Fruit fly (Drosophila melanogaster) whole organism: Measurements from ENCODE around the gene CG4960.

Source experiments
- CG8478 ChIP-seq: fragments of >200 bp; optimal IDR thresholded peaks from 2 replicates; lab custom pipeline; 2018; ENCODE audit warnings: inconsistent platforms
- Dll ChIP-seq: fragments of >200 bp; optimal IDR thresholded peaks from 2 replicates; lab custom pipeline; 2017
- EcR ChIP-seq, 2 experiments: fragments of >200 bp; optimal IDR thresholded peaks; 2 replicates each; lab custom pipeline; 2017; ENCODE audit warnings: missing biosample characterization in 2 of 2, missing genetic modification characterization in 2 of 2, missing genetic modification reagents in 2 of 2
- pan ChIP-seq: fragments of >200 bp; optimal IDR thresholded peaks from 2 replicates; lab custom pipeline; 2017
- psq ChIP-seq: fragments of >200 bp; optimal IDR thresholded peaks from 2 replicates; lab custom pipeline; 2017
- usp ChIP-seq: fragments of >200 bp; optimal IDR thresholded peaks from 2 replicates; lab custom pipeline; 2017; ENCODE audit warnings: missing biosample characterization, missing genetic modification characterization, mixed read lengths

The CG4960 gene

dm6 chr3R:25789355-25789754 is 2.3 kb upstream of the CG4960 start, which contains the start of gene CG31380:
Gene CG31380, minus strand, starts transcription at chr3R:25789455.
- TF ChIP-seq usp (GFP tag; lab: Kevin White, UChicago): no peak
- TF ChIP-seq Dll (lab: Kevin White, UChicago): no peak
- TF ChIP-seq pan (lab: Kevin White, UChicago): no peak
- no peak for TF ChIP-seq EcR (GFP tag; optimal IDR thresholded peaks at IDR 0.05; lab: Kevin White, UChicago)
- no peak for TF ChIP-seq CG8478 (lab: Kevin White, UChicago)
- TF ChIP-seq psq (lab: Kevin White, UChicago): no peak

- TF ChIP-seq CG8478 (lab: Kevin White, UChicago): no peak
- TF ChIP-seq pan (lab: Kevin White, UChicago): no peak
- no peak for TF ChIP-seq usp (GFP tag; lab: Kevin White, UChicago)
- no peak for TF ChIP-seq psq (lab: Kevin White, UChicago)
- TF ChIP-seq EcR (GFP tag; optimal IDR thresholded peaks at IDR 0.05; lab: Kevin White, UChicago): no peak
Measured at dm6 chr3R:25782855-25783424, 4.2 kb downstream of the CG4960 start.

dm6 chr3R:25778205-25778604 is 8.9 kb downstream of the CG4960 start, which contains the start of gene CG4956:
Gene CG4956, minus strand, starts transcription at chr3R:25778305.
- TF ChIP-seq usp (GFP tag; lab: Kevin White, UChicago): no peak
- no peak for TF ChIP-seq CG8478 (lab: Kevin White, UChicago)
- TF ChIP-seq psq (lab: Kevin White, UChicago): no peak
- TF ChIP-seq EcR (GFP tag; optimal IDR thresholded peaks at IDR 0.05; lab: Kevin White, UChicago): no peak
- TF ChIP-seq Dll (lab: Kevin White, UChicago): no peak
- TF ChIP-seq pan (lab: Kevin White, UChicago): no peak

dm6 chr3R:25777098-25777497 is 10.0 kb downstream of the CG4960 start, which contains the start of gene CG17195:
Gene CG17195, minus strand, starts transcription at chr3R:25777198.
- TF ChIP-seq psq (lab: Kevin White, UChicago) (no peak), EcR (GFP tag; optimal IDR thresholded peaks at IDR 0.05; lab: Kevin White, UChicago) (no peak), usp (GFP tag; lab: Kevin White, UChicago) (no peak), pan (lab: Kevin White, UChicago) (no peak), CG8478 (lab: Kevin White, UChicago) (no peak), Dll (lab: Kevin White, UChicago) (no peak)

- TF ChIP-seq psq (lab: Kevin White, UChicago): no peak
- TF ChIP-seq CG8478 (lab: Kevin White, UChicago): no peak
- TF ChIP-seq pan (lab: Kevin White, UChicago): no peak
- TF ChIP-seq usp (GFP tag; lab: Kevin White, UChicago): no peak
- no peak for TF ChIP-seq Dll (lab: Kevin White, UChicago)
- TF ChIP-seq EcR (GFP tag; optimal IDR thresholded peaks at IDR 0.05; lab: Kevin White, UChicago): no peak
Measured at dm6 chr3R:25776137-25776536, 11.0 kb downstream of the CG4960 start, which contains the start of gene CG17196. Gene CG17196, minus strand, starts transcription at chr3R:25776237.

- no peak for TF ChIP-seq CG8478 (lab: Kevin White, UChicago)
- TF ChIP-seq usp (GFP tag; lab: Kevin White, UChicago): no peak
- TF ChIP-seq EcR (GFP tag; optimal IDR thresholded peaks at IDR 0.05; lab: Kevin White, UChicago): no peak
- TF ChIP-seq psq (lab: Kevin White, UChicago): no peak
- TF ChIP-seq pan (lab: Kevin White, UChicago): no peak
- no peak for TF ChIP-seq Dll (lab: Kevin White, UChicago)
Measured at dm6 chr3R:25775269-25775668, 11.8 kb downstream of the CG4960 start, which contains the start of the genes CG17197 and CG17198. Gene CG17197, minus strand, starts transcription at chr3R:25775369. Gene CG17198, minus strand, starts transcription at chr3R:25775369.

dm6 chr3R:25763005-25763404 is 24.1 kb downstream of the CG4960 start, which contains the start of gene LpR1:
Gene LpR1, minus strand, starts transcription at chr3R:25763105.
- no peak for TF ChIP-seq usp (GFP tag; lab: Kevin White, UChicago)
- no peak for TF ChIP-seq psq (lab: Kevin White, UChicago)
- TF ChIP-seq EcR (GFP tag; optimal IDR thresholded peaks at IDR 0.05; lab: Kevin White, UChicago): no peak
- no peak for TF ChIP-seq CG8478 (lab: Kevin White, UChicago)
- no peak for TF ChIP-seq Dll (lab: Kevin White, UChicago)
- no peak for TF ChIP-seq pan (lab: Kevin White, UChicago)

- no peak for TF ChIP-seq CG8478 (lab: Kevin White, UChicago)
- TF ChIP-seq psq (lab: Kevin White, UChicago): no peak
- TF ChIP-seq EcR (GFP tag; optimal IDR thresholded peaks at IDR 0.05; lab: Kevin White, UChicago): no peak
- no peak for TF ChIP-seq Dll (lab: Kevin White, UChicago)
- TF ChIP-seq usp (GFP tag; lab: Kevin White, UChicago): no peak
- TF ChIP-seq pan (lab: Kevin White, UChicago): no peak
Measured at dm6 chr3R:25762005-25762764, 24.9 kb downstream of the CG4960 start.

- TF ChIP-seq CG8478 (lab: Kevin White, UChicago): no peak
- no peak for TF ChIP-seq psq (lab: Kevin White, UChicago)
- TF ChIP-seq pan (lab: Kevin White, UChicago): no peak
- no peak for TF ChIP-seq Dll (lab: Kevin White, UChicago)
- no peak for TF ChIP-seq usp (GFP tag; lab: Kevin White, UChicago)
- no peak for TF ChIP-seq EcR (GFP tag; optimal IDR thresholded peaks at IDR 0.05; lab: Kevin White, UChicago)
Measured at dm6 chr3R:25760190-25760589, 26.9 kb downstream of the CG4960 start.

- no peak for TF ChIP-seq psq (lab: Kevin White, UChicago)
Measured at dm6 chr3R:25759430-25759829, 27.7 kb downstream of the CG4960 start.
